Worm (Caenorhabditis elegans) whole organism, L3 larva: Measurements from ENCODE around the gene cnc-1.

ENCODE experiments used
- aly-2 ChIP-seq: fragments of 150-350 bp; optimal IDR thresholded peaks from 2 replicates; lab custom pipeline; 2014; ENCODE audit warnings: missing biosample characterization, missing genetic modification characterization
- ama-1 ChIP-seq: fragments of 150-350 bp; optimal IDR thresholded peaks from 2 replicates; lab custom pipeline; 2018
- ceh-16 ChIP-seq: sonication (generic microtip); optimal IDR thresholded peaks from 2 replicates; lab custom pipeline; 2017; ENCODE audit warnings: missing biosample characterization, missing genetic modification characterization
- ceh-9 ChIP-seq: sonication (generic microtip); optimal IDR thresholded peaks from 2 replicates; lab custom pipeline; 2018; ENCODE audit warnings: missing biosample characterization, missing genetic modification characterization
- daf-12 ChIP-seq: fragments of 150-350 bp; optimal IDR thresholded peaks from 2 replicates; lab custom pipeline; 2014; ENCODE audit warnings: missing biosample characterization, missing genetic modification reagents, missing genetic modification characterization
- egl-27 ChIP-seq: sonication (generic microtip); optimal IDR thresholded peaks from 4 replicates; lab custom pipeline; 2017; ENCODE audit warnings: missing biosample characterization, missing genetic modification reagents, missing genetic modification characterization
- egl-5 ChIP-seq: fragments of 150-350 bp; optimal IDR thresholded peaks from 2 replicates; lab custom pipeline; 2017; ENCODE audit warnings: missing biosample characterization, missing genetic modification reagents, missing genetic modification characterization, inconsistent platforms
- elt-1 ChIP-seq: fragments of 150-350 bp; optimal IDR thresholded peaks from 2 replicates; lab custom pipeline; 2014; ENCODE audit warnings: missing biosample characterization, missing genetic modification characterization
- elt-2 ChIP-seq: sonication (generic microtip); optimal IDR thresholded peaks from 2 replicates; lab custom pipeline; 2016; ENCODE audit warnings: missing genetic modification reagents, mild to moderate bottlenecking, missing genetic modification characterization, missing compliant biosample characterization
- eor-1 ChIP-seq, 2 experiments: fragments of 150-350 bp; optimal IDR thresholded peaks; 2 replicates each; lab custom pipeline; 2014 to 2018; ENCODE audit warnings: missing biosample characterization in 2 of 2, missing genetic modification characterization in 2 of 2
- fkh-10 ChIP-seq: sonication (generic microtip); optimal IDR thresholded peaks from 2 replicates; lab custom pipeline; 2017; ENCODE audit warnings: missing biosample characterization, missing genetic modification reagents, missing genetic modification characterization
- hmg-11 ChIP-seq: sonication (generic microtip); optimal IDR thresholded peaks from 2 replicates; lab custom pipeline; 2016; ENCODE audit warnings: missing genetic modification characterization, missing compliant biosample characterization
- jun-1 ChIP-seq: fragments of 150-350 bp; optimal IDR thresholded peaks from 2 replicates; lab custom pipeline; 2014; ENCODE audit warnings: missing biosample characterization, missing genetic modification reagents, missing genetic modification characterization
- lin-15B ChIP-seq: fragments of 150-350 bp; optimal IDR thresholded peaks from 2 replicates; lab custom pipeline; 2014; ENCODE audit warnings: missing biosample characterization, missing genetic modification characterization
- lin-39 ChIP-seq: fragments of 150-350 bp; optimal IDR thresholded peaks from 2 replicates; lab custom pipeline; 2018; ENCODE audit warnings: missing biosample characterization, missing genetic modification reagents, missing genetic modification characterization
- lsy-12 ChIP-seq: sonication (generic microtip); optimal IDR thresholded peaks from 2 replicates; lab custom pipeline; 2016; ENCODE audit warnings: mild to moderate bottlenecking, missing genetic modification characterization, missing compliant biosample characterization
- mml-1 ChIP-seq: fragments of 150-350 bp; sonication (generic microtip); optimal IDR thresholded peaks from 3 replicates; lab custom pipeline; 2014; ENCODE audit warnings: missing biosample characterization, missing genetic modification characterization
- nfya-1 ChIP-seq: sonication (generic microtip); optimal IDR thresholded peaks from 2 replicates; lab custom pipeline; 2017; ENCODE audit warnings: missing genetic modification characterization, mild to moderate bottlenecking, missing compliant biosample characterization, antibody characterized with exemption, moderate library complexity; ENCODE audit not compliant: insufficient read depth
- nhr-11 ChIP-seq: fragments of 150-350 bp; optimal IDR thresholded peaks from 2 replicates; lab custom pipeline; 2014; ENCODE audit warnings: missing biosample characterization, missing genetic modification characterization
- nhr-23 ChIP-seq: fragments of 150-350 bp; optimal IDR thresholded peaks from 2 replicates; lab custom pipeline; 2014; ENCODE audit warnings: missing biosample characterization, missing genetic modification reagents, missing genetic modification characterization
- nhr-25 ChIP-seq: sonication (generic microtip); optimal IDR thresholded peaks from 2 replicates; lab custom pipeline; 2017; ENCODE audit warnings: missing biosample characterization, missing genetic modification characterization
- nhr-28 ChIP-seq: fragments of 150-350 bp; optimal IDR thresholded peaks from 2 replicates; lab custom pipeline; 2014; ENCODE audit warnings: missing biosample characterization, missing genetic modification characterization
- nhr-43 ChIP-seq: sonication (generic microtip); optimal IDR thresholded peaks from 2 replicates; lab custom pipeline; 2016; ENCODE audit warnings: mild to moderate bottlenecking, missing genetic modification characterization, missing compliant biosample characterization; ENCODE audit not compliant: poor library complexity, severe bottlenecking
- nhr-77 ChIP-seq: fragments of 150-350 bp; optimal IDR thresholded peaks from 2 replicates; lab custom pipeline; 2014; ENCODE audit warnings: missing biosample characterization, missing genetic modification characterization
- pha-4 ChIP-seq: fragments of 150-350 bp; optimal IDR thresholded peaks from 2 replicates; lab custom pipeline; 2014; ENCODE audit warnings: missing biosample characterization, missing genetic modification reagents, missing genetic modification characterization
- sea-2 ChIP-seq: fragments of 150-350 bp; sonication (generic microtip); optimal IDR thresholded peaks from 4 replicates; lab custom pipeline; 2014; ENCODE audit warnings: missing biosample characterization, missing genetic modification reagents, missing genetic modification characterization
- snpc-4 ChIP-seq: fragments of 150-350 bp; optimal IDR thresholded peaks from 2 replicates; lab custom pipeline; 2014; ENCODE audit warnings: missing biosample characterization, missing genetic modification characterization
- unc-39 ChIP-seq: sonication (generic microtip); optimal IDR thresholded peaks from 4 replicates; lab custom pipeline; 2017; ENCODE audit warnings: missing biosample characterization, missing genetic modification characterization
- unc-62 ChIP-seq: fragments of 150-350 bp; sonication (generic microtip); optimal IDR thresholded peaks from 4 replicates; lab custom pipeline; 2014; ENCODE audit warnings: missing biosample characterization, missing genetic modification reagents, missing genetic modification characterization
- zag-1 ChIP-seq: fragments of 150-350 bp; optimal IDR thresholded peaks from 2 replicates; lab custom pipeline; 2014; ENCODE audit warnings: missing biosample characterization, missing genetic modification characterization
- ztf-11 ChIP-seq: fragments of 150-350 bp; optimal IDR thresholded peaks from 2 replicates; lab custom pipeline; 2014; ENCODE audit warnings: missing biosample characterization, missing genetic modification characterization
- ztf-4 ChIP-seq: fragments of 150-350 bp; optimal IDR thresholded peaks from 2 replicates; lab custom pipeline; 2014; ENCODE audit warnings: missing biosample characterization, missing genetic modification characterization

The cnc-1 gene

ce11 chrV:1480841-1481240 is 36.8 kb upstream of the cnc-1 start:
- TF ChIP-seq nhr-43 (tag; lab: Kevin White, UChicago) (no peak), egl-5 (tag; lab: Kevin White, UChicago) (peak; percentile 73)

ce11 chrV:1476841-1477240 is 32.8 kb upstream of the cnc-1 start:
- TF ChIP-seq ztf-11 (tag; lab: Kevin White, UChicago) (no peak), nhr-77 (tag; lab: Kevin White, UChicago) (no peak), egl-5 (tag; lab: Kevin White, UChicago) (no peak), zag-1 (tag; lab: Kevin White, UChicago) (no peak), ceh-9 (no peak), lsy-12 (no peak), nhr-28 (no peak), elt-2 (no peak), lin-15B (no peak), ztf-4 (no peak), mml-1 (no peak), unc-39 (tag; lab: Kevin White, UChicago) (no peak), eor-1 (tag; optimal IDR thresholded peaks at IDR 0.05; lab: Kevin White, UChicago) (no peak), egl-27 (tag; lab: Kevin White, UChicago) (no peak), daf-12 (tag; lab: Kevin White, UChicago) (no peak), aly-2 (tag; lab: Kevin White, UChicago) (no peak)
- TF ChIP-seq, all 47 proteins: peak for 0

DNA sequence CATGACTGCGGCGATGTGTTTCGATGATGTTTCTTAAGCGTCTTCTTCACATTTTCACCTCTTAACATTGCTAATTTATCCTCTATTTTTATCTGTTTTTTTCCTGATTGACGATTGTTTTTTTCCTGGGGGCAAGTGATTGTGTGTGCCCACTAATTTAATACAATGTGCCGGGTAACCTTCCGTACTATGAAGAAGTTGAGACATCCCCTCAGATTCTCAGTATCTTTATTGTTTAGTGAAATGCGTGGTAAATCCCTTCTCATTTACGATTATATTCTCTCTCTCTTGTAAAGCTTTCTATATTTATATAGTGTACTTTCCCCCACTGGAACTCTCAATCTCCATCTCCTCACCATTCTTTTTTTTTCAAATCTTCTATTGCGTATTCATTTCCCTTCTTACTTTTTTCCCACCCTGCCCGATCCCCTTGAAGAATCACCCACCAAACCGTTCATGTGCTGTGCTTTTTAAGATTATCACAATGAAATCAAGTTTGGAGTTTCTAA is 32.3 kb upstream of the cnc-1 start:
- TF ChIP-seq jun-1 (tag; lab: Kevin White, UChicago), result no peak
- TF ChIP-seq nhr-43 (tag; lab: Kevin White, UChicago), result peak; percentile 22
- no peak for TF ChIP-seq elt-1 (tag; lab: Kevin White, UChicago)

DNA sequence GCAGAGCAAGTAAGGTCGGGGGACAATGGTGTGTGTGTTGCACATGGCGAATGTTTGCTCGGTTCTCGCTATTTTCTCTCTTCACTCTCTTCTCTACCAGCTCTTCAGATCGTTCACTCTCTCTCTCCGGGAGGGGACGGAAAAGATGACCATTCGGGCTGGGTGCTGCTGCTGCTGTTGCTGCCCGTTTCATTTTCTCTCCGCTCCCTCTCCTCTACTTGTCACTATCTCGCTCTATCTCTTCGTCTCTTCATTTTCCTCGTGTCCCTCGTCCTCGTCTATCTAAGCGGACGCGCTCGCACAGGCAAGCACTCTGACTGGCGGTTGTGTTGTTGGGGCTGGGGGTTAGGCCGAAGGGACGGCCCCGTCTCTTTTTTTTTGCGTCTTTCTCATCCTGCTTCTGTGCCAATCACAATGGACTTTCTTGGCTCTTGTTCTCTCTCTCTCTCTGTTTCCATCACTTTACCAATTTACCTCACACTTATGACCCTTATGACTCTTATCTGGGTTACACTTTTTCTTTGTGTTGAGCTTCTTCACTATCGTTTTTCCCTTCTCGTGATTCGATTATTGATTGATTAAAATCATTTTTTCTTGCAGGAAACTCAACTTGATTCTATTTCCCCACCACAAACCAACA is 30.5 kb upstream of the cnc-1 start, which contains the start of the genes F53E2.2 and unc-60:
Gene F53E2.2, plus strand, starts transcription at position 601 of the 640 bp plus-strand sequence.
Gene unc-60, plus strand, starts transcription at position 601 of the 640 bp plus-strand sequence.
- TF ChIP-seq pha-4 (tag; lab: Kevin White, UChicago) (peak; percentile 75), ceh-16 (tag; lab: Kevin White, UChicago) (no peak), snpc-4 (tag; lab: Kevin White, UChicago) (peak; percentile 8), ama-1 (peak; percentile 60), hmg-11 (tag; lab: Kevin White, UChicago) (peak; percentile 92), nhr-11 (no peak), fkh-10 (GFP tag; lab: Kevin White, UChicago) (peak; percentile 21), unc-62 (GFP tag; lab: Kevin White, UChicago) (peak; percentile 47), sea-2 (GFP tag; lab: Kevin White, UChicago) (no peak), elt-2 (peak; percentile 57), elt-1 (tag; lab: Kevin White, UChicago) (peak; percentile 10), jun-1 (tag; lab: Kevin White, UChicago) (no peak), lsy-12 (peak; percentile 54), lin-39 (peak; percentile 24), egl-5 (tag; lab: Kevin White, UChicago) (peak; percentile 17), lin-15B (peak; percentile 43), nfya-1 (tag; lab: Kevin White, UChicago) (peak; percentile 89), nhr-43 (tag; lab: Kevin White, UChicago) (peak; percentile 9)

DNA sequence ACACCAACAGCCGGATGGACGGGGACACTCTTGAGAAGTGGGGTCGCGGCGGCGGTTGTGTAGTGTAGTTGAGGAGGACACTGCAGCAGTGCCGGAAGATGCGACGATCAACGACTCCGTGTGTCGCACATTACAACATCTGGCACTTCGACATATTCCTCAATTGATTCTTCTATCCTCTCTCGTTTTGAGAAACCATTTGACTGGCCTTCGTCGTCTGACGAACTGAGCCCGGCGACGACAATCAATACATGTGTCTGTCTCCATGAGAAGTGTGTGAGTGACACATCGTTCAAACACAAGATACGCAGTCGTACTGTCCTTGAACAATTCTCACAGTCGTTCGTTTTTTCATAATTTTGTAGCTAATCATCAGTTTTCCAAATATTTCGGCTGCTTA is 28.5 kb upstream of the cnc-1 start:
- TF ChIP-seq egl-27 (tag; lab: Kevin White, UChicago) (no peak), nhr-23 (tag; lab: Kevin White, UChicago) (no peak), ama-1 (no peak), nhr-25 (peak; percentile 57), lin-39 (peak; percentile 7)
